Worm (Caenorhabditis elegans) whole organism, L3 larva: ENCODE measurements around the gene F55C5.17.

Experiments used
- R02D3.7 ChIP-seq: fragments of 150-350 bp; optimal IDR thresholded peaks from 2 replicates; lab custom pipeline; 2014; ENCODE audit warnings: missing biosample characterization, missing genetic modification characterization
- ama-1 ChIP-seq: fragments of 150-350 bp; optimal IDR thresholded peaks from 2 replicates; lab custom pipeline; 2018
- ceh-9 ChIP-seq: sonication (generic microtip); optimal IDR thresholded peaks from 2 replicates; lab custom pipeline; 2018; ENCODE audit warnings: missing biosample characterization, missing genetic modification characterization
- egl-27 ChIP-seq: sonication (generic microtip); optimal IDR thresholded peaks from 4 replicates; lab custom pipeline; 2017; ENCODE audit warnings: missing biosample characterization, missing genetic modification reagents, missing genetic modification characterization
- egl-5 ChIP-seq: fragments of 150-350 bp; optimal IDR thresholded peaks from 2 replicates; lab custom pipeline; 2017; ENCODE audit warnings: missing biosample characterization, missing genetic modification reagents, missing genetic modification characterization, inconsistent platforms
- elt-3 ChIP-seq, 3 experiments: fragments of 150-350 bp in 1 of 3; sonication (generic microtip) in 2 of 3; optimal IDR thresholded peaks; 2 replicates in 2 of 3; 4 replicates in 1 of 3; lab custom pipeline; 2014 to 2017; ENCODE audit warnings: missing biosample characterization in 3 of 3, missing genetic modification characterization in 3 of 3
- fkh-2 ChIP-seq: fragments of 150-350 bp; optimal IDR thresholded peaks from 2 replicates; lab custom pipeline; 2014; ENCODE audit warnings: missing biosample characterization, missing genetic modification reagents, missing genetic modification characterization
- lin-39 ChIP-seq: fragments of 150-350 bp; optimal IDR thresholded peaks from 2 replicates; lab custom pipeline; 2018; ENCODE audit warnings: missing biosample characterization, missing genetic modification reagents, missing genetic modification characterization
- nhr-11 ChIP-seq: fragments of 150-350 bp; optimal IDR thresholded peaks from 2 replicates; lab custom pipeline; 2014; ENCODE audit warnings: missing biosample characterization, missing genetic modification characterization
- nhr-77 ChIP-seq: fragments of 150-350 bp; optimal IDR thresholded peaks from 2 replicates; lab custom pipeline; 2014; ENCODE audit warnings: missing biosample characterization, missing genetic modification characterization
- pha-4 ChIP-seq: fragments of 150-350 bp; optimal IDR thresholded peaks from 2 replicates; lab custom pipeline; 2014; ENCODE audit warnings: missing biosample characterization, missing genetic modification reagents, missing genetic modification characterization
- snpc-4 ChIP-seq: fragments of 150-350 bp; optimal IDR thresholded peaks from 2 replicates; lab custom pipeline; 2014; ENCODE audit warnings: missing biosample characterization, missing genetic modification characterization
- unc-62 ChIP-seq: fragments of 150-350 bp; sonication (generic microtip); optimal IDR thresholded peaks from 4 replicates; lab custom pipeline; 2014; ENCODE audit warnings: missing biosample characterization, missing genetic modification reagents, missing genetic modification characterization

DNA sequence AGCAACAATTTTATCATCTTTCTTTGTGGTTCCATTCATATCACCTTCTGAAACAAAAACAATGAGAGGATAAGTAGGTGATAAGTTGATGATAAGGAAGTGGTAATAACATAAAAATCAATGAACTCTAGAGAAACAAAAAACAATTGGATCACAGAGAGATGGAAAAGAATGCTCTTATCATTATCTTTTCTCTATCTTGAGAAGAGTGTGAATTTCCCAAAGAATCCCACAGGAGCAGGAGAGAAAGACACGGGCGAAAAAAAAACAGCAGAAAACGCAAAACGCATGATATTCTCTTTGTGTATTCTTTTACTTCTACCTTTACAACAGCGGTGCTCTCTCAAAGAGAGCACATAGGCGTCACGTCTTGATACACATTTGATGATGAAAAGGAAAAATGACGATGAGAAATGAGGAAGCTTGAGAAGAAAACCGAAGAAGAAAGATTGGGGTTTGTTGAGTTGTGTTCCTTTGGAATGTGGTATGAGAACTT, 33.0 kb upstream of the F55C5.17 start, which contains the start of gene twk-24:
- TF ChIP-seq ceh-9 (tag; lab: Kevin White, UChicago) (no peak), elt-3 (tag; optimal IDR thresholded peaks at IDR 0.05; lab: Kevin White, UChicago) (no peak), lin-39 (tag; lab: Kevin White, UChicago) (no peak), R02D3.7 (tag; lab: Kevin White, UChicago) (no peak), egl-27 (no peak), ama-1 (lab: Kevin White, UChicago) (no peak), nhr-77 (tag; lab: Kevin White, UChicago) (no peak), nhr-11 (tag; lab: Kevin White, UChicago) (no peak), unc-62 (GFP tag; lab: Kevin White, UChicago) (no peak), pha-4 (tag; lab: Kevin White, UChicago) (no peak), snpc-4 (tag; lab: Kevin White, UChicago) (no peak), egl-5 (tag; lab: Kevin White, UChicago) (no peak), fkh-2 (tag; lab: Kevin White, UChicago) (no peak)
